Worm (Caenorhabditis elegans) whole organism, midembryonic: ENCODE results near the gene F59F3.6.

Experiments
- T22C8.4 ChIP-seq: fragments of 200-800 bp; sonication (Bioruptor generic); IDR thresholded peaks from 2 replicates; pipeline ENCODE4 v1.3.6; 2022; ENCODE audit warnings: missing genetic modification characterization, missing compliant biosample characterization
- cog-1 ChIP-seq: sonication (generic microtip); optimal IDR thresholded peaks from 2 replicates; lab custom pipeline; 2016; ENCODE audit warnings: missing genetic modification characterization, missing compliant biosample characterization
- flt-1 ChIP-seq: fragments of 200-800 bp; sonication (Bioruptor generic); IDR thresholded peaks from 2 replicates; pipeline ENCODE4 v1.3.6; 2022; ENCODE audit warnings: missing genetic modification characterization, missing compliant biosample characterization
- ztf-23 ChIP-seq: fragments of 200-800 bp; sonication (Bioruptor generic); IDR thresholded peaks from 2 replicates; pipeline ENCODE4 v1.3.6; 2022; ENCODE audit warnings: missing genetic modification reagents, missing genetic modification characterization, missing compliant biosample characterization

DNA sequence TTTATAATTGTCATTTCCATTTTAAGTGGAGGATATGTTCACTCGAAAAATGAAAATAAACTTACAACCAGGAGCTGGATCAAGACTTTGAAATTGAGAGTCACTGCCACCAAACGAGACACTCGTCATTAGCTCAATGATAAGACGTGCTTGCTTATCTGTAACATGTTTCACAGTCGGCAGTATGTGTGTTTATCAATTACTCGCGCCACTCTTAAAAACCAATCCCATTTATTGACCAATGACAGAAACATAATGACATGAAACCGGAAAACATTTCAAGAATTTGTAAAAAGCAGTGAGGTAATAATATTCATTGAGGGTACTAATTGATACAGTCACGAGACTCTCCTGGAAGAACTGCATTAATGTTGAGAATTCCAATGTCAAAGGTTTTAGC is 9.0 kb upstream of the F59F3.6 start, which contains the start of gene del-5:
- TF ChIP-seq T22C8.4 (no peak), cog-1 (tag; lab: Kevin White, UChicago) (no peak), flt-1 (no peak), ztf-23 (GFP tag; lab: Robert Waterston, UW) (no peak)
